Worm (Caenorhabditis elegans): Measurements from ENCODE around the gene F28H6.4.

Gene F28H6.4

ce11 chrX:14146740-14147140 is 19.1 kb downstream of the F28H6.4 start (continued):
- peak; percentile 43 for TF ChIP-seq nhr-11 (tag; optimal IDR thresholded peaks at IDR 0.05)
- peak; percentile 93 for TF ChIP-seq nhr-25 (tag; optimal IDR thresholded peaks at IDR 0.05)
- TF ChIP-seq hmg-11 (tag; optimal IDR thresholded peaks at IDR 0.05), result peak; percentile 78
- no peak for TF ChIP-seq aly-2 (tag; optimal IDR thresholded peaks at IDR 0.05)
- no peak for TF ChIP-seq daf-12 (tag; optimal IDR thresholded peaks at IDR 0.05)
- no peak for TF ChIP-seq unc-39 (tag; optimal IDR thresholded peaks at IDR 0.05)
- TF ChIP-seq elt-1 (tag; optimal IDR thresholded peaks at IDR 0.05), result peak; percentile 27
- no peak for TF ChIP-seq ceh-9 (tag; optimal IDR thresholded peaks at IDR 0.05)
- TF ChIP-seq nfya-1 (tag; optimal IDR thresholded peaks at IDR 0.05; ENCODE audit: insufficient read depth), result peak; percentile 88

- TF ChIP-seq ztf-11 (tag; optimal IDR thresholded peaks at IDR 0.05), result no peak
- TF ChIP-seq pha-4 (tag; optimal IDR thresholded peaks at IDR 0.05), result no peak
- TF ChIP-seq nhr-76 (tag; optimal IDR thresholded peaks at IDR 0.05), result no peak
- TF ChIP-seq lin-39 (tag; optimal IDR thresholded peaks at IDR 0.05), result no peak
- TF ChIP-seq nhr-28 (tag; optimal IDR thresholded peaks at IDR 0.05), result no peak
- TF ChIP-seq skn-1 (tag; optimal IDR thresholded peaks at IDR 0.05), result no peak
- no peak for TF ChIP-seq mdl-1 (tag; optimal IDR thresholded peaks at IDR 0.05)
- TF ChIP-seq nhr-237 (tag; optimal IDR thresholded peaks at IDR 0.05), result no peak
- no peak for TF ChIP-seq nhr-77 (tag; optimal IDR thresholded peaks at IDR 0.05)
- no peak for TF ChIP-seq ceh-16 (tag; optimal IDR thresholded peaks at IDR 0.05)
- no peak for TF ChIP-seq fos-1 (tag; optimal IDR thresholded peaks at IDR 0.05)
- no peak for TF ChIP-seq nhr-23 (tag; optimal IDR thresholded peaks at IDR 0.05)
- TF ChIP-seq ama-1 (optimal IDR thresholded peaks at IDR 0.05), result no peak
- no peak for TF ChIP-seq nhr-67 (tag; optimal IDR thresholded peaks at IDR 0.05)
- TF ChIP-seq nfya-1 (tag; optimal IDR thresholded peaks at IDR 0.05; ENCODE audit: insufficient read depth), result no peak
- no peak for TF ChIP-seq snpc-4 (tag; optimal IDR thresholded peaks at IDR 0.05)
These were observed 19.7 kb downstream of the F28H6.4 start, which contains the start of gene akt-2 for ce11 chrX:14147400-14147799. Gene akt-2 (plus strand): TSS chrX:14147700.

- TF ChIP-seq nhr-11 (tag; optimal IDR thresholded peaks at IDR 0.05) (no peak), tbx-2 (tag; optimal IDR thresholded peaks at IDR 0.05) (no peak), ztf-4 (tag; optimal IDR thresholded peaks at IDR 0.05) (no peak), nhr-43 (tag; optimal IDR thresholded peaks at IDR 0.05; ENCODE audit: poor library complexity, severe bottlenecking) (no peak), fkh-2 (tag; optimal IDR thresholded peaks at IDR 0.05) (no peak), mml-1 (tag; optimal IDR thresholded peaks at IDR 0.05) (no peak), lsy-12 (tag; optimal IDR thresholded peaks at IDR 0.05) (no peak)
These were observed 25.0 kb downstream of the F28H6.4 start for ce11 chrX:14152644-14153043.

- TF ChIP-seq nhr-67 (tag; optimal IDR thresholded peaks at IDR 0.05) (no peak), lin-15B (tag; optimal IDR thresholded peaks at IDR 0.05) (no peak), nhr-76 (tag; optimal IDR thresholded peaks at IDR 0.05) (no peak), nhr-11 (tag; optimal IDR thresholded peaks at IDR 0.05) (no peak), pha-4 (tag; optimal IDR thresholded peaks at IDR 0.05) (no peak), pqm-1 (tag; optimal IDR thresholded peaks at IDR 0.05) (no peak), ceh-82 (tag; optimal IDR thresholded peaks at IDR 0.05) (no peak), ztf-4 (tag; optimal IDR thresholded peaks at IDR 0.05) (no peak), ama-1 (optimal IDR thresholded peaks at IDR 0.05) (no peak), aly-2 (tag; optimal IDR thresholded peaks at IDR 0.05) (no peak)
These were observed 29.2 kb downstream of the F28H6.4 start, which contains the start of gene ceh-90 for ce11 chrX:14156913-14157312. Gene ceh-90 (minus strand): TSS chrX:14157013.

ce11 chrX:14161684-14162347 is 34.1 kb downstream of the F28H6.4 start, which contains the start of gene lgc-25:
Gene lgc-25 (minus strand): TSS chrX:14161734.
- TF ChIP-seq pha-4 (tag; optimal IDR thresholded peaks at IDR 0.05) (no peak), ceh-28 (tag; optimal IDR thresholded peaks at IDR 0.05) (peak; percentile 47), elt-2 (tag; optimal IDR thresholded peaks at IDR 0.05) (peak; percentile 56), pqm-1 (tag; optimal IDR thresholded peaks at IDR 0.05) (peak; percentile 88), nhr-43 (tag; optimal IDR thresholded peaks at IDR 0.05; ENCODE audit: poor library complexity, severe bottlenecking) (peak; percentile 29), fos-1 (tag; optimal IDR thresholded peaks at IDR 0.05) (no peak)

Data from whole organism, L3 larva.